Worm (Caenorhabditis elegans) whole organism, mixed stage, embryonic: Measurements from ENCODE around the gene rip-1.

Source experiments
- M03D4.4 ChIP-seq: sonication (generic microtip); optimal IDR thresholded peaks from 2 replicates; lab custom pipeline; 2017; ENCODE audit warnings: mild to moderate bottlenecking, missing genetic modification characterization, missing compliant biosample characterization
- ces-1 ChIP-seq: fragments of 150-350 bp; optimal IDR thresholded peaks from 2 replicates; lab custom pipeline; 2014; ENCODE audit warnings: missing biosample characterization, missing genetic modification reagents, missing genetic modification characterization
- drap-1 ChIP-seq: fragments of 200-800 bp; sonication (Bioruptor generic); optimal IDR thresholded peaks from 3 replicates; lab custom pipeline; 2018; ENCODE audit warnings: mild to moderate bottlenecking, missing genetic modification characterization, missing compliant biosample characterization
- elt-3 ChIP-seq: fragments of 150-350 bp; optimal IDR thresholded peaks from 2 replicates; lab custom pipeline; 2014; ENCODE audit warnings: missing biosample characterization, missing genetic modification characterization
- lsy-2 ChIP-seq: fragments of 150-350 bp; optimal IDR thresholded peaks from 2 replicates; lab custom pipeline; 2014; ENCODE audit warnings: missing biosample characterization, missing genetic modification characterization
- nhr-12 ChIP-seq: fragments of 150-350 bp; optimal IDR thresholded peaks from 2 replicates; lab custom pipeline; 2014; ENCODE audit warnings: missing biosample characterization, missing genetic modification characterization
- unc-120 ChIP-seq: sonication (generic microtip); optimal IDR thresholded peaks from 2 replicates; lab custom pipeline; 2017; ENCODE audit warnings: missing genetic modification characterization, missing compliant biosample characterization; ENCODE audit not compliant: poor library complexity, severe bottlenecking
- unc-62 ChIP-seq: fragments of 150-350 bp; optimal IDR thresholded peaks from 2 replicates; lab custom pipeline; 2014; ENCODE audit warnings: missing biosample characterization, missing genetic modification reagents, missing genetic modification characterization
- ztf-11 ChIP-seq: fragments of 150-350 bp; optimal IDR thresholded peaks from 2 replicates; lab custom pipeline; 2014; ENCODE audit warnings: missing biosample characterization, missing genetic modification characterization

DNA sequence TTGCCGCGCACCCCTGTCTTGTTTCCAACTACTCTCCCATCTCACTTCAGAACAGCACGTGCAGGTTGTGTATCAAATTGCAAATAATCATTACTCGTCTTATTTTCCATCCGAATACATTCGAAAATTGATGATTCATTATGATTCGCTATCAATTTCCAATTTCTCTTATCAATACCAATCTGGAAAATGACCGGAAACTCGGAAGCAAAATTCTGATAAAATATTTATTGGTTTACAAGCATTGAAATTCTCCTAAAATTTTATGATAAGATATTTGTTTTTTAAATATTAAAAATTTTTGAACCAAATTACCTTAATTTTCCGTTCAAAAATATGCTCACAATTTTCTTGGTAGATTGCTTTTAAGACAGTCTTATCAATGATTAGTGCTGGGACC is 46.8 kb upstream of the rip-1 start:
- TF ChIP-seq lsy-2 (tag; lab: Kevin White, UChicago) (no peak), M03D4.4 (tag; lab: Kevin White, UChicago) (no peak), unc-62 (GFP tag; lab: Kevin White, UChicago) (no peak), drap-1 (GFP tag; lab: Kevin White, UChicago) (no peak), unc-120 (no peak), elt-3 (tag; lab: Kevin White, UChicago) (no peak), ztf-11 (tag; lab: Kevin White, UChicago) (no peak), ces-1 (no peak), nhr-12 (tag; lab: Kevin White, UChicago) (no peak)
